Worm (Caenorhabditis elegans) whole organism, young adult: ENCODE data around the gene pcp-2.
"Not testable (repeated sequence)": the region's sequence is repeated elsewhere in the genome, so short reads cannot be mapped to it uniquely, and the experiment has no call there.

ENCODE experiments used
- Y95B8A.8 ChIP-seq: fragments of 200-800 bp; sonication (Bioruptor generic); IDR thresholded peaks from 2 replicates; pipeline ENCODE4 v1.3.6; 2022; ENCODE audit warnings: missing genetic modification reagents, missing genetic modification characterization, missing compliant biosample characterization
- ceh-58 ChIP-seq: fragments of 200-800 bp; sonication (Bioruptor generic); IDR thresholded peaks from 2 replicates; pipeline ENCODE4 v1.3.6; 2022; ENCODE audit warnings: missing genetic modification characterization, missing compliant biosample characterization
- ets-4 ChIP-seq: fragments of 200-800 bp; sonication (Bioruptor generic); optimal IDR thresholded peaks from 2 replicates; lab custom pipeline; 2018; ENCODE audit warnings: mild to moderate bottlenecking, missing genetic modification characterization, missing compliant biosample characterization
- let-526 ChIP-seq: fragments of 200-800 bp; sonication (Bioruptor generic); IDR thresholded peaks from 2 replicates; pipeline ENCODE4 v1.3.6; 2022; ENCODE audit warnings: missing genetic modification reagents, missing genetic modification characterization, missing compliant biosample characterization
- lin-26 ChIP-seq: fragments of 200-800 bp; sonication (Bioruptor generic); IDR thresholded peaks from 2 replicates; pipeline ENCODE4 v1.3.6; 2022; ENCODE audit warnings: missing genetic modification reagents, missing genetic modification characterization, missing compliant biosample characterization
- repo-1 ChIP-seq: sonication (generic microtip); optimal IDR thresholded peaks from 2 replicates; lab custom pipeline; 2017; ENCODE audit warnings: mild to moderate bottlenecking, missing genetic modification characterization, missing compliant biosample characterization
- snpc-1.1 ChIP-seq: sonication (generic microtip); optimal IDR thresholded peaks from 2 replicates; lab custom pipeline; 2017; ENCODE audit warnings: missing genetic modification characterization, mild to moderate bottlenecking, missing compliant biosample characterization, antibody characterized with exemption, moderate library complexity, missing genotype, missing genetic modification reagents; ENCODE audit not compliant: insufficient read depth
- snpc-1.3 ChIP-seq: sonication (generic microtip); optimal IDR thresholded peaks from 2 replicates; lab custom pipeline; 2017; ENCODE audit warnings: missing genetic modification characterization, mild to moderate bottlenecking, missing compliant biosample characterization, antibody characterized with exemption, moderate library complexity, missing genotype, missing genetic modification reagents; ENCODE audit not compliant: insufficient read depth
- snpc-4 ChIP-seq, 5 experiments: fragments of 150-350 bp in 1 of 5; sonication (generic microtip) in 4 of 5; optimal IDR thresholded peaks; 2 replicates each; lab custom pipeline; 2014 to 2018; ENCODE audit warnings: missing genetic modification characterization in 5 of 5, missing biosample characterization in 3 of 5, antibody characterized with exemption in 2 of 5, mild to moderate bottlenecking in 2 of 5, missing compliant biosample characterization in 2 of 5, missing genotype in 2 of 5, moderate library complexity in 2 of 5, missing genetic modification reagents in 1 of 5
- xnd-1 ChIP-seq: sonication (generic microtip); optimal IDR thresholded peaks from 2 replicates; lab custom pipeline; 2016; ENCODE audit warnings: missing genotype, missing genetic modification reagents, missing genetic modification characterization, missing compliant biosample characterization
- ztf-22 ChIP-seq: fragments of 200-800 bp; sonication (Bioruptor generic); optimal IDR thresholded peaks from 2 replicates; lab custom pipeline; 2018; ENCODE audit warnings: mild to moderate bottlenecking, missing genetic modification characterization, moderate library complexity, missing compliant biosample characterization
- ztf-26 ChIP-seq: sonication (generic microtip); optimal IDR thresholded peaks from 2 replicates; lab custom pipeline; 2017; ENCODE audit warnings: missing genetic modification characterization, missing compliant biosample characterization
- ztf-6 ChIP-seq: fragments of 200-800 bp; sonication (Bioruptor generic); IDR thresholded peaks from 2 replicates; pipeline ENCODE4 v1.3.6; 2022; ENCODE audit warnings: missing genetic modification reagents, missing genetic modification characterization, missing compliant biosample characterization

- TF ChIP-seq ztf-22 (GFP tag; lab: Kevin White, UChicago); snpc-4 (GFP tag; optimal IDR thresholded peaks at IDR 0.05; lab: Kevin White, UChicago); snpc-1.1 (tag; lab: Kevin White, UChicago); ets-4 (GFP tag; lab: Kevin White, UChicago); snpc-1.3 (tag; lab: Kevin White, UChicago): not testable (repeated sequence)
- TF ChIP-seq let-526 = peak; percentile 94
- TF ChIP-seq ztf-6 (GFP tag; lab: Robert Waterston, UW) = peak; percentile 93
- TF ChIP-seq snpc-4 (tag; optimal IDR thresholded peaks at IDR 0.05; lab: Kevin White, UChicago) = peak in 2 of 4 experiments; percentile 71
- TF ChIP-seq lin-26 (GFP tag; lab: Robert Waterston, UW) = peak; percentile 98
- TF ChIP-seq Y95B8A.8 (GFP tag; lab: Robert Waterston, UW) = peak; percentile 100
- TF ChIP-seq xnd-1 (tag; lab: Kevin White, UChicago) = peak; percentile 86
- TF ChIP-seq ceh-58 = 0 out of 2 replicates have a peak, but pooled peaks have one; percentile 9
- peak; percentile 27 for TF ChIP-seq repo-1 (tag; lab: Kevin White, UChicago)
- TF ChIP-seq ztf-26 (tag; lab: Kevin White, UChicago) = peak; percentile 12
Measured at ce11 chrIV:9196023-9196636, 31.2 kb upstream of the pcp-2 start.
